Worm (Caenorhabditis elegans) whole organism, mixed stage, embryonic: Measurements from ENCODE around the gene dpy-2.

Experiments used
- blmp-1 ChIP-seq: fragments of 150-350 bp; optimal IDR thresholded peaks from 2 replicates; lab custom pipeline; 2014; ENCODE audit warnings: missing biosample characterization, missing genetic modification characterization
- ces-1 ChIP-seq: fragments of 150-350 bp; optimal IDR thresholded peaks from 2 replicates; lab custom pipeline; 2014; ENCODE audit warnings: missing biosample characterization, missing genetic modification reagents, missing genetic modification characterization
- elt-1 ChIP-seq: sonication (generic microtip); optimal IDR thresholded peaks from 2 replicates; lab custom pipeline; 2017; ENCODE audit warnings: missing genetic modification characterization, mild to moderate bottlenecking, missing compliant biosample characterization, antibody characterized with exemption, moderate library complexity, borderline replicate concordance; ENCODE audit not compliant: insufficient read depth
- flh-1 ChIP-seq: fragments of 200-800 bp; sonication (Bioruptor generic); optimal IDR thresholded peaks from 2 replicates; lab custom pipeline; 2018; ENCODE audit warnings: mild to moderate bottlenecking, missing genetic modification characterization, moderate library complexity, missing compliant biosample characterization
- hlh-1 ChIP-seq: fragments of 150-350 bp; optimal IDR thresholded peaks from 2 replicates; lab custom pipeline; 2014; ENCODE audit warnings: missing biosample characterization, missing genetic modification reagents, missing genetic modification characterization
- lsy-2 ChIP-seq: fragments of 150-350 bp; optimal IDR thresholded peaks from 2 replicates; lab custom pipeline; 2014; ENCODE audit warnings: missing biosample characterization, missing genetic modification characterization
- mab-5 ChIP-seq: fragments of 150-350 bp; optimal IDR thresholded peaks from 2 replicates; lab custom pipeline; 2014; ENCODE audit warnings: missing biosample characterization, missing genetic modification characterization
- nhr-76 ChIP-seq: sonication (generic microtip); optimal IDR thresholded peaks from 2 replicates; lab custom pipeline; 2017; ENCODE audit warnings: missing biosample characterization, missing genetic modification characterization
- sem-2 ChIP-seq: fragments of 200-800 bp; sonication (Bioruptor generic); optimal IDR thresholded peaks from 2 replicates; lab custom pipeline; 2018; ENCODE audit warnings: mild to moderate bottlenecking, missing genetic modification characterization, missing compliant biosample characterization
- snpc-4 ChIP-seq: fragments of 150-350 bp; optimal IDR thresholded peaks from 2 replicates; lab custom pipeline; 2014; ENCODE audit warnings: missing biosample characterization, missing genetic modification characterization
- sptf-1 ChIP-seq: sonication (generic microtip); optimal IDR thresholded peaks from 2 replicates; lab custom pipeline; 2017; ENCODE audit warnings: mild to moderate bottlenecking, missing genetic modification characterization, moderate library complexity, missing compliant biosample characterization
- tbx-8 ChIP-seq: fragments of 200-800 bp; sonication (Bioruptor generic); optimal IDR thresholded peaks from 2 replicates; lab custom pipeline; 2018; ENCODE audit warnings: mild to moderate bottlenecking, missing genetic modification characterization, moderate library complexity, missing compliant biosample characterization
- unc-39 ChIP-seq: fragments of 150-350 bp; optimal IDR thresholded peaks from 2 replicates; lab custom pipeline; 2014; ENCODE audit warnings: missing biosample characterization, missing genetic modification characterization
- unc-62 ChIP-seq: fragments of 150-350 bp; optimal IDR thresholded peaks from 2 replicates; lab custom pipeline; 2014; ENCODE audit warnings: missing biosample characterization, missing genetic modification reagents, missing genetic modification characterization

DNA sequence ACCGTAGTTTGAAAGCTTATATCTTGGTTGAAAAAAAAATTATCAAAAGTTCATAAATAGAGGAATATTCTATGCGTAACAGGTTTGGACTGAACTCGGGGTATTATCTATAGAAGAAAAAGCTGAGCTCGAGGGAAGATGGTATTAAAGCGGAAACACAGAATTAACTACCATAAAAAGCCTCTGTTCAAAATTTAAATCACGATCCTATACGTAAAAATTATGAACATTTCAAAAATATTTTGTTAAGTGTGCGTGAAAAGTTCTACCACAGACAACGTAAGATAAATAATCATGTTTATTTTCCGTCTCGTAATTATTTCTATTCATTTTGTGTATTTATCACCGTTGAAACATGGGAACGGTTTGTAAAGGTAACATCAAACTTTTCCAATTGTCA is 32.3 kb downstream of the dpy-2 start, which contains the start of gene F41G3.5:
- TF ChIP-seq unc-62 (GFP tag; lab: Kevin White, UChicago) = no peak
- no peak for TF ChIP-seq elt-1 (tag; lab: Kevin White, UChicago)
- no peak for TF ChIP-seq hlh-1 (tag; lab: Kevin White, UChicago)
- no peak for TF ChIP-seq tbx-8 (GFP tag; lab: Kevin White, UChicago)
- no peak for TF ChIP-seq ces-1 (GFP tag; lab: Kevin White, UChicago)
- TF ChIP-seq snpc-4 = no peak
- no peak for TF ChIP-seq sptf-1 (tag; lab: Kevin White, UChicago)
- no peak for TF ChIP-seq nhr-76 (tag; lab: Kevin White, UChicago)
- no peak for TF ChIP-seq flh-1
- no peak for TF ChIP-seq mab-5
- TF ChIP-seq unc-39 (tag; lab: Kevin White, UChicago) = no peak
- no peak for TF ChIP-seq sem-2
- no peak for TF ChIP-seq blmp-1
- no peak for TF ChIP-seq lsy-2
